Worm (Caenorhabditis elegans): Measurements from ENCODE around the gene srxa-4.

srxa-4 gene

ce11 chrV:7415780-7416428 is 4.4 kb upstream of the srxa-4 start, which contains the start of gene F18E3.13 (continued):
- TF ChIP-seq F57A8.1 (GFP tag; optimal IDR thresholded peaks at IDR 0.05) (no peak), snpc-4 (GFP tag; optimal IDR thresholded peaks at IDR 0.05) (no peak), snpc-4 (tag; optimal IDR thresholded peaks at IDR 0.05) (no peak), sdz-38 (tag; optimal IDR thresholded peaks at IDR 0.05) (no peak), die-1 (tag; optimal IDR thresholded peaks at IDR 0.05) (no peak), cebp-2 (GFP tag; IDR thresholded peaks at IDR 0.05) (no peak), dpff-1 (tag; optimal IDR thresholded peaks at IDR 0.05) (no peak), atf-7 (tag; optimal IDR thresholded peaks at IDR 0.05) (peak; percentile 69), nhr-90 (tag; optimal IDR thresholded peaks at IDR 0.05) (no peak), xnd-1 (tag; optimal IDR thresholded peaks at IDR 0.05) (no peak), C06A6.2 (GFP tag; conservative IDR thresholded peaks at IDR 0.05) (peak; percentile 34; the same call in 1 of the 2 replicates), nfya-2 (GFP tag; IDR thresholded peaks at IDR 0.05) (no peak), F22D6.2 (tag; optimal IDR thresholded peaks at IDR 0.05) (peak; percentile 21), nhr-27 (tag; optimal IDR thresholded peaks at IDR 0.05) (no peak), hrde-1 (tag; optimal IDR thresholded peaks at IDR 0.05; ENCODE audit: borderline replicate concordance) (no peak), lin-26 (GFP tag; IDR thresholded peaks at IDR 0.05) (0 out of 2 replicates have a peak, but pooled peaks have one; percentile 27), F57C9.4 (tag; optimal IDR thresholded peaks at IDR 0.05) (no peak), ceh-100 (GFP tag; IDR thresholded peaks at IDR 0.05) (no peak), ZK185.1 (tag; optimal IDR thresholded peaks at IDR 0.05; ENCODE audit: poor library complexity, severe bottlenecking) (peak; percentile 43), ztf-18 (tag; optimal IDR thresholded peaks at IDR 0.05) (no peak), egl-44 (GFP tag; IDR thresholded peaks at IDR 0.05) (no peak), lag-1 (GFP tag; IDR thresholded peaks at IDR 0.05) (no peak), sptf-2 (GFP tag; optimal IDR thresholded peaks at IDR 0.05) (no peak), rcor-1 (GFP tag; IDR thresholded peaks at IDR 0.05) (no peak), hmg-20 (GFP tag; IDR thresholded peaks at IDR 0.05) (no peak), pbrm-1 (GFP tag; IDR thresholded peaks at IDR 0.05) (no peak), Y53G8AR.9 (GFP tag; conservative IDR thresholded peaks at IDR 0.05) (0 out of 2 replicates have a peak, but pooled peaks have one; percentile 33), snpc-1.3 (tag; optimal IDR thresholded peaks at IDR 0.05; ENCODE audit: insufficient read depth) (no peak), ztf-26 (tag; optimal IDR thresholded peaks at IDR 0.05) (peak; percentile 79), mes-4 (tag; optimal IDR thresholded peaks at IDR 0.05) (no peak), ztf-3 (GFP tag; optimal IDR thresholded peaks at IDR 0.05) (no peak), nfya-1 (tag; optimal IDR thresholded peaks at IDR 0.05; ENCODE audit: borderline replicate concordance, insufficient read depth) (no peak), ceh-27 (GFP tag; optimal IDR thresholded peaks at IDR 0.05) (no peak), B0035.1 (tag; optimal IDR thresholded peaks at IDR 0.05) (no peak), F55B11.4 (tag; optimal IDR thresholded peaks at IDR 0.05; ENCODE audit: borderline replicate concordance, insufficient read depth) (no peak), T26A5.8 (tag; optimal IDR thresholded peaks at IDR 0.05) (no peak), rpc-1 (optimal IDR thresholded peaks at IDR 0.05) (no peak), rpc-1 (tag; optimal IDR thresholded peaks at IDR 0.05) (no peak), lin-40 (tag; optimal IDR thresholded peaks at IDR 0.05) (peak; percentile 35), ceh-79 (tag; optimal IDR thresholded peaks at IDR 0.05) (no peak), mcd-1 (GFP tag; IDR thresholded peaks at IDR 0.05) (no peak), unc-62 (GFP tag; optimal IDR thresholded peaks at IDR 0.05) (no peak)
